Worm (Caenorhabditis elegans) whole organism, L4/young adult: ENCODE data around the gene tmem-120.

Experiments
- W03F9.2 ChIP-seq: fragments of 150-350 bp; optimal IDR thresholded peaks from 2 replicates; lab custom pipeline; 2014; ENCODE audit warnings: missing biosample characterization, missing genetic modification characterization
- dao-5 ChIP-seq: sonication (generic microtip); optimal IDR thresholded peaks from 2 replicates; lab custom pipeline; 2016; ENCODE audit warnings: missing genotype, missing genetic modification characterization, moderate library complexity, missing compliant biosample characterization
- him-1 ChIP-seq: sonication (generic microtip); optimal IDR thresholded peaks from 2 replicates; lab custom pipeline; 2016; ENCODE audit warnings: missing genotype, missing genetic modification reagents, missing genetic modification characterization, missing compliant biosample characterization

DNA sequence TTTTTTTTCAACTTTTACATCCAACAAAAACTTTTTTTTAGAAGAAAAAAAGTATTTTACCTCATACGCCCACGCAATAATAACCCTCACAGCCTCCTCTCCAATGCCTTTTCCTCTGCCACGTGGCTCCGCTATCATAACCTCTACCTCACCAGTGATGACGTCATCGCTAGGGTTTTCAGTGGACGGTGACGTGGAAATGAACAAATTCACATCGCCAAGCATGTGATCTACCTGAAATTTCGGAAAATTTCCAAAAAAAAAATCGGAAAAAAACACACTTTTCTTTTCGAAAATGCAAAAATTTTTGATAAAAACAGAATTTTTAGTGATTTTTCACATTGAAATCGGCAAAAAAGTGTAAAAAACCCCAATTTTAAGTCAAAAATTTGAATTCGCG is 21.6 kb upstream of the tmem-120 start:
- no peak for TF ChIP-seq him-1
- TF ChIP-seq W03F9.2 (tag; lab: Kevin White, UChicago) = no peak
- no peak for TF ChIP-seq dao-5 (tag; lab: Kevin White, UChicago)
